Worm (Caenorhabditis elegans): Measurements from ENCODE around the gene ZK370.6.

DNA sequence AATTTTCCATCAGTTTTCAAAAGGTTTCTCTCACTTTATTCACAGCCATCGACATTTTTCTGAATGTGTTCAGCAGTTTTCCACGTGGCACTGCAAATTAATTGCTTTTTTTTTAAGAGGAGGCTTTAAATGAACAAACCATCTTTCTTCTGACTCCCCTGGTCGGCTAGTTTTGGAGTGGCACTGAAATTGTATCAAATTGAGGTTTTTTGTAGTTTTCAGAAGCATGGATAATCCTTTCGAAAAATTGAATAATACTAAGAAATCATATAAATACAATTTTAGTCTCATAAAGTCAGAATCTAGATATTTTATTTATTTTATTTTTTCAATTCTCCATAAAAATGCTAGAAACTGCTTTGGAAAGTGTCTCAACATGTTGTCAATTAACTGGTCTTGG is 38.9 kb downstream of the ZK370.6 start, which contains the start of gene B0303.16:
- TF ChIP-seq F33H1.4 (GFP tag; IDR thresholded peaks at IDR 0.05) (no peak), Y53G8AR.9 (GFP tag; conservative IDR thresholded peaks at IDR 0.05) (no peak)

Measured in whole organism, young adult.